Worm (Caenorhabditis elegans): ENCODE measurements around the gene C56C10.6.

ce11 chrII:6629775-6630174 is 48.6 kb upstream of the C56C10.6 start:
- TF ChIP-seq tlp-1 (tag; optimal IDR thresholded peaks at IDR 0.05) (no peak), nhr-11 (tag; optimal IDR thresholded peaks at IDR 0.05) (no peak), snpc-4 (tag; optimal IDR thresholded peaks at IDR 0.05) (no peak), nhr-77 (tag; optimal IDR thresholded peaks at IDR 0.05) (no peak)
